Fruit fly (Drosophila melanogaster): ENCODE data around the gene Vha100-5.

dm6 chr2L:11694504-11694903 is 44.2 kb upstream of the Vha100-5 start, which contains the start of gene CG4988:
- TF ChIP-seq CG7045 (GFP tag; optimal IDR thresholded peaks at IDR 0.05): no peak
- no peak for TF ChIP-seq CG12768 (GFP tag; optimal IDR thresholded peaks at IDR 0.05)
- no peak for TF ChIP-seq CG1620 (GFP tag; optimal IDR thresholded peaks at IDR 0.05)
- no peak for TF ChIP-seq pad (GFP tag; optimal IDR thresholded peaks at IDR 0.05)
- TF ChIP-seq ovo (GFP tag; optimal IDR thresholded peaks at IDR 0.05): no peak
- no peak for TF ChIP-seq CG5204 (GFP tag; optimal IDR thresholded peaks at IDR 0.05)
- no peak for TF ChIP-seq kay (GFP tag; ENCODE audit: borderline replicate concordance)
- no peak for TF ChIP-seq cnc (optimal IDR thresholded peaks at IDR 0.05)
- TF ChIP-seq toe (GFP tag; optimal IDR thresholded peaks at IDR 0.05): no peak
- no peak for TF ChIP-seq CG11617 (GFP tag; optimal IDR thresholded peaks at IDR 0.05)
- no peak for TF ChIP-seq Mnt (GFP tag; optimal IDR thresholded peaks at IDR 0.05)
